Fruit fly (Drosophila melanogaster) whole organism, wandering third instar larva: ENCODE data around the gene dgt2.

Experiments
- Abd-B ChIP-seq: fragments of >200 bp; optimal IDR thresholded peaks from 2 replicates; lab custom pipeline; 2017; ENCODE audit warnings: missing biosample characterization, missing genetic modification characterization
- CG32264 ChIP-seq: fragments of 200-800 bp; sonication (Bioruptor generic); optimal IDR thresholded peaks from 2 replicates; lab custom pipeline; 2016; ENCODE audit warnings: missing biosample characterization, missing genetic modification characterization
- CG9705 ChIP-seq: fragments of 200-800 bp; sonication (Bioruptor generic); optimal IDR thresholded peaks from 2 replicates; lab custom pipeline; 2018; ENCODE audit warnings: missing biosample characterization, mild to moderate bottlenecking, missing genetic modification characterization
- CrebA ChIP-seq: fragments of 200-800 bp; sonication (Bioruptor generic); optimal IDR thresholded peaks from 2 replicates; lab custom pipeline; 2016; ENCODE audit warnings: missing biosample characterization, mild to moderate bottlenecking, missing genetic modification characterization, borderline replicate concordance
- Dfd ChIP-seq: fragments of >200 bp; optimal IDR thresholded peaks from 2 replicates; lab custom pipeline; 2017; ENCODE audit warnings: missing biosample characterization, missing genetic modification characterization
- Dif ChIP-seq: fragments of 200-275, 200-300 bp; sonication (Bioruptor generic); optimal IDR thresholded peaks from 2 replicates; lab custom pipeline; 2018; ENCODE audit warnings: missing biosample characterization, missing genetic modification characterization; ENCODE audit not compliant: partially characterized antibody
- GATAd ChIP-seq: sonication (Bioruptor generic); optimal IDR thresholded peaks from 2 replicates; lab custom pipeline; 2016; ENCODE audit warnings: missing biosample characterization, missing genetic modification characterization
- HLH106 ChIP-seq: fragments of 200-800 bp; optimal IDR thresholded peaks from 3 replicates; lab custom pipeline; 2019; ENCODE audit warnings: missing biosample characterization, mild to moderate bottlenecking, missing genetic modification characterization, moderate library complexity
- Hnf4 ChIP-seq: fragments of 200-800 bp; sonication (Bioruptor generic); optimal IDR thresholded peaks from 2 replicates; lab custom pipeline; 2016; ENCODE audit warnings: missing biosample characterization, mild to moderate bottlenecking, missing genetic modification characterization
- Hr78 ChIP-seq: fragments of >200 bp; optimal IDR thresholded peaks from 2 replicates; lab custom pipeline; 2017; ENCODE audit warnings: missing biosample characterization, missing genetic modification characterization
- Hr83 ChIP-seq: fragments of 200-300 bp; sonication (Bioruptor generic); optimal IDR thresholded peaks from 2 replicates; lab custom pipeline; 2016; ENCODE audit warnings: missing biosample characterization, mild to moderate bottlenecking, missing genetic modification characterization, moderate library complexity; ENCODE audit not compliant: poor library complexity, severe bottlenecking
- Jra ChIP-seq: sonication (Bioruptor generic); optimal IDR thresholded peaks from 2 replicates; lab custom pipeline; 2016; ENCODE audit warnings: missing biosample characterization, missing genetic modification characterization
- Mio ChIP-seq: sonication (Bioruptor generic); optimal IDR thresholded peaks from 2 replicates; lab custom pipeline; 2016; ENCODE audit warnings: missing biosample characterization, missing genetic modification characterization
- Myc ChIP-seq: fragments of >200 bp; optimal IDR thresholded peaks from 2 replicates; lab custom pipeline; 2017
- N ChIP-seq: fragments of >200 bp; optimal IDR thresholded peaks from 2 replicates; lab custom pipeline; 2018; ENCODE audit warnings: missing biosample characterization, missing external identifiers, missing genetic modification characterization
- OdsH ChIP-seq: fragments of 200-800 bp; sonication (Bioruptor generic); optimal IDR thresholded peaks from 2 replicates; lab custom pipeline; 2016; ENCODE audit warnings: missing biosample characterization, mild to moderate bottlenecking, missing genetic modification characterization
- Rel ChIP-seq, 2 experiments: fragments of 200-800 bp; sonication (Bioruptor generic) in 1 of 2; optimal IDR thresholded peaks; 2 replicates in 1 of 2; 3 replicates in 1 of 2; lab custom pipeline; 2016 to 2019; ENCODE audit warnings: mild to moderate bottlenecking in 2 of 2, missing biosample characterization in 2 of 2, missing genetic modification characterization in 2 of 2, moderate library complexity in 1 of 2
- Sp1 ChIP-seq: fragments of 200-800 bp; sonication (Bioruptor generic); optimal IDR thresholded peaks from 3 replicates; lab custom pipeline; 2019; ENCODE audit warnings: missing biosample characterization, mild to moderate bottlenecking, missing genetic modification characterization, moderate library complexity
- Vsx2 ChIP-seq: fragments of 200-300, 225-300 bp; sonication (Bioruptor generic); optimal IDR thresholded peaks from 2 replicates; lab custom pipeline; 2018; ENCODE audit warnings: missing biosample characterization, missing genetic modification characterization; ENCODE audit not compliant: partially characterized antibody
- br ChIP-seq: fragments of 200-800 bp; sonication (Bioruptor generic); optimal IDR thresholded peaks from 2 replicates; lab custom pipeline; 2016; ENCODE audit warnings: missing biosample characterization, missing genetic modification characterization
- brk ChIP-seq: fragments of 200-800 bp; sonication (Bioruptor generic); optimal IDR thresholded peaks from 2 replicates; lab custom pipeline; 2016; ENCODE audit warnings: missing biosample characterization, mild to moderate bottlenecking, missing genetic modification characterization
- dl ChIP-seq, 2 experiments: fragments of 175-275, 200-275 bp in 1 of 2; fragments of 200-275 bp in 1 of 2; sonication (Bioruptor generic); optimal IDR thresholded peaks; lab custom pipeline; 2018; ENCODE audit warnings: mild to moderate bottlenecking in 2 of 2, missing biosample characterization in 2 of 2, missing genetic modification characterization in 2 of 2, moderate library complexity in 2 of 2; ENCODE audit not compliant: partially characterized antibody in 2 of 2, insufficient read depth in 1 of 2
- dmrt93B ChIP-seq: fragments of 200-800 bp; sonication (Bioruptor generic); optimal IDR thresholded peaks from 2 replicates; lab custom pipeline; 2018; ENCODE audit warnings: missing biosample characterization, mild to moderate bottlenecking, missing genetic modification characterization
- dsf ChIP-seq: sonication (Bioruptor generic); optimal IDR thresholded peaks from 2 replicates; lab custom pipeline; 2016; ENCODE audit warnings: missing biosample characterization, missing genetic modification characterization, borderline replicate concordance
- ey ChIP-seq: fragments of 200-800 bp; sonication (Bioruptor generic); optimal IDR thresholded peaks from 2 replicates; lab custom pipeline; 2016; ENCODE audit warnings: missing biosample characterization, missing genetic modification characterization
- foxo ChIP-seq, 2 experiments: fragments of 200-800 bp; sonication (Bioruptor generic); optimal IDR thresholded peaks; 2 replicates in 1 of 2; 3 replicates in 1 of 2; lab custom pipeline; 2016 to 2017; ENCODE audit warnings: missing biosample characterization in 2 of 2, missing genetic modification characterization in 2 of 2
- fru ChIP-seq: fragments of 200-800 bp; sonication (Bioruptor generic); optimal IDR thresholded peaks from 3 replicates; lab custom pipeline; 2016; ENCODE audit warnings: missing biosample characterization, mild to moderate bottlenecking, missing genetic modification characterization
- h ChIP-seq: fragments of 200-800 bp; sonication (Bioruptor generic); optimal IDR thresholded peaks from 3 replicates; lab custom pipeline; 2016; ENCODE audit warnings: missing biosample characterization, mild to moderate bottlenecking, missing genetic modification characterization
- jim ChIP-seq: fragments of 175-275, 200-325 bp; sonication (Bioruptor generic); optimal IDR thresholded peaks from 2 replicates; lab custom pipeline; 2016; ENCODE audit warnings: missing biosample characterization, mild to moderate bottlenecking, missing genetic modification characterization
- lola ChIP-seq: fragments of >200 bp; optimal IDR thresholded peaks from 2 replicates; lab custom pipeline; 2017; ENCODE audit warnings: missing biosample characterization, missing genetic modification characterization
- pan ChIP-seq: fragments of >200 bp; optimal IDR thresholded peaks from 2 replicates; lab custom pipeline; 2017
- psq ChIP-seq: fragments of 200-800 bp; sonication (Bioruptor generic); optimal IDR thresholded peaks from 3 replicates; lab custom pipeline; 2017; ENCODE audit warnings: missing biosample characterization, mild to moderate bottlenecking, missing genetic modification characterization, moderate library complexity
- rgr ChIP-seq: fragments of 200-800 bp; sonication (Bioruptor generic); optimal IDR thresholded peaks from 3 replicates; lab custom pipeline; 2016; ENCODE audit warnings: missing biosample characterization, mild to moderate bottlenecking, missing genetic modification characterization
- sage ChIP-seq: fragments of 200-800 bp; sonication (Bioruptor generic); optimal IDR thresholded peaks from 2 replicates; lab custom pipeline; 2016; ENCODE audit warnings: missing biosample characterization, mild to moderate bottlenecking, missing genetic modification characterization
- sv ChIP-seq: fragments of 200-800 bp; sonication (Bioruptor generic); optimal IDR thresholded peaks from 3 replicates; lab custom pipeline; 2016; ENCODE audit warnings: missing biosample characterization, missing genetic modification characterization
- tai ChIP-seq: sonication (Bioruptor generic); optimal IDR thresholded peaks from 2 replicates; lab custom pipeline; 2016; ENCODE audit warnings: missing biosample characterization, missing genetic modification characterization
- usp ChIP-seq: fragments of >200 bp; optimal IDR thresholded peaks from 2 replicates; lab custom pipeline; 2017; ENCODE audit warnings: missing biosample characterization, missing genetic modification characterization
- woc ChIP-seq: sonication (Bioruptor generic); optimal IDR thresholded peaks from 2 replicates; lab custom pipeline; 2016; ENCODE audit warnings: missing biosample characterization, mild to moderate bottlenecking, missing genetic modification characterization

Gene dgt2

DNA sequence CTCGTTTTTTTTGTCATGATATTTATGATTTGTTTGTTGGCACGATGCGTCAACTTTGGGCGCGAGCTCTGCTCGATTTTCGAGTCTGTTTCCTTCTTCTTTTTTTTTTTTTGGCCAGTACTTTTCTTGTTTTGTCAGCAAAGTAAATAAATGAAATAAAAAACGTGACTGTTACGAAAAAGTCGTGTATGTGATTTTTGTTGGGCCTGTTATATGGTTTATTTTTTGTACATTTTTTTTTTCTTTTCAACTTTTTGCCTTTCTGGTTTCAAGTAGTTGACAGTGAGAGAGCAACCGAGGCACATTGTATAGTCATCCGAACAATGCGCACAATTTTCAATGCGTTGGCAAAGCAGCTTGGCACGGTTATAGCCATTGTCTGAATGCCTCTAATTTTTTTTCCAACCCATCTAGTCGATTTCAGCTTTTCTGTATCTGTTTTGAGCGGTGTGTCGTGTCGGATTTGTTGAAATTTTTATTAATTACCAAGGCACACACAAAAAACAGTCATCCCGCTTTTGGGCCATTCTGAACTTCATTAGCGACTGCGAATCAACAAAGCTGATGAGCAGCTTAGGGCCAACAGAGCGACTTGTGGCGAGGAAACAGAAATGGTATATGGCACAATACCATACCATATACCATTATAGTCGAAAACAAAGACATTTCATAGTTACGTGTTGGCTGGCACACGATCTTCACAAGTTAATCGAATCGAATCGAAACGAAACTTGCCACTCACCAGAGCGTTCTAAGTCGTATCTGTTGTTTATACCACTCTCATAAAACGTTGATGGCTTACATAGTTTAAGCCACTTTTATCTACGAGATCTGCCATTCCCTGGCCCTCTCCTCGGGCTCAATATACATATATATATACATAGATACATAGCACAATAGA lies 26.1 kb upstream of the dgt2 start:
- no peak for TF ChIP-seq Rel (GFP tag; optimal IDR thresholded peaks at IDR 0.05; lab: Kevin White, UChicago)
- no peak for TF ChIP-seq Rel (tag; optimal IDR thresholded peaks at IDR 0.05; lab: Kevin White, UChicago)
- no peak for TF ChIP-seq foxo (GFP tag; optimal IDR thresholded peaks at IDR 0.05; lab: Kevin White, UChicago)
- TF ChIP-seq Hr83 = no peak
- TF ChIP-seq fru (GFP tag; lab: Kevin White, UChicago) = no peak
- TF ChIP-seq Vsx2 (GFP tag; lab: Kevin White, UChicago) = no peak
- TF ChIP-seq dmrt93B (GFP tag; lab: Kevin White, UChicago) = no peak
- TF ChIP-seq Abd-B (GFP tag; lab: Kevin White, UChicago) = no peak
- TF ChIP-seq CG32264 = no peak
- TF ChIP-seq HLH106 (tag; lab: Kevin White, UChicago) = no peak
- TF ChIP-seq jim (GFP tag; lab: Kevin White, UChicago) = no peak
- TF ChIP-seq Dfd = no peak
- no peak for TF ChIP-seq Myc (lab: Kevin White, UChicago)
- no peak for TF ChIP-seq dsf (GFP tag; lab: Kevin White, UChicago)
- TF ChIP-seq usp (GFP tag; lab: Kevin White, UChicago) = no peak
- no peak for TF ChIP-seq rgr (GFP tag; lab: Kevin White, UChicago)
- TF ChIP-seq Dif (GFP tag; lab: Kevin White, UChicago) = no peak
- no peak for TF ChIP-seq Jra (GFP tag; lab: Kevin White, UChicago)
- no peak for TF ChIP-seq Mio (GFP tag; lab: Kevin White, UChicago)

DNA sequence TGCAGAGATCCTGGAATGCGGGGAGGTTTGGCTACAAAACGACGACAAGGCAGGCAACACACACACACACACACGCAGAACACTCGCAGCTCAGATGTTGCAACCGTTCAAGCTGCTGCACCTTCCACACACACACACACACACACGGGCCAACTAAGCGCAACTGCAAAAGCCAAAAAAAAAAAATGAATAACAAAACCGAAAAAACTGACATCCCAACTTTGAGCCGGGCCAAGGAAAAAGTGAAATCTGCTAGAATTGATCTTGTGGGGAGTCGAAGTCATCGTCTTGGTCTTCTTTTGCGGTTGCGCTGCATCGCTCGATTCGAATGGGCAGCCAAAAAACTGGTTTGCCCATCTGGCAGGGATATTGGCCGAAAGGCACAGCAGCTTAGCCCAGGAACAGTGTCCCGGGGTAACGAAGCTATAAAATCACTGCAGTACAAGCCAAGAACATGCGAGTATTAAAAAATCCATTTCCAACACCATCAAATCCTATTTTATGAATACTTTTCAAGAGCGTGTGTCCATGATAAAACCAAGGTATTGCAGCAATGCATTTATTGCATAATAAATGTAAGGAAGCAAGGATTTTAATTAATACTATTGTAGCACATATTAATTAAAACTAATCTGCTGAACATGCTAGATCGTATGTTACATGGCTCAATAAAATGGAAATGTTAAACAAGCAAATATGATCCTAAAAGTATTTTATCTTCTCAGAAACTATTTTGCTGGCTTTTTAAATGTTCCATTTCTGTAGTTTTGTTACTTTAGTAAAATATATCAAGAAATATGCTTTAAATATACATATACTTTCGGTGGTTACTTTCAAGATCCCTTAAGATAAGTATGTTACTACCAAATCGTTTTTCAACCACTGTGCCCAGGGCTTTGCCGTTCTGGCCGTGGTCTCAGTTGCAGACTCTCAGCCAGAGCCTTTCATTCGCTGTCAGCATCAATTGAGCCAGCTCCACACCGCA lies 23.8 kb upstream of the dgt2 start:
- TF ChIP-seq sv (GFP tag; lab: Kevin White, UChicago) = no peak
- TF ChIP-seq Hr78 = no peak
- no peak for TF ChIP-seq Dfd
- TF ChIP-seq Myc (lab: Kevin White, UChicago) = no peak
- no peak for TF ChIP-seq Mio (GFP tag; lab: Kevin White, UChicago)
- no peak for TF ChIP-seq br (GFP tag; lab: Kevin White, UChicago)
- TF ChIP-seq sage = no peak
- TF ChIP-seq usp (GFP tag; lab: Kevin White, UChicago) = no peak
- no peak for TF ChIP-seq h (GFP tag; lab: Kevin White, UChicago)
- TF ChIP-seq GATAd (GFP tag; lab: Kevin White, UChicago) = no peak
- no peak for TF ChIP-seq Hnf4 (GFP tag; lab: Kevin White, UChicago)
- TF ChIP-seq Jra (GFP tag; lab: Kevin White, UChicago) = no peak
- TF ChIP-seq dl (GFP tag; optimal IDR thresholded peaks at IDR 0.05; lab: Kevin White, UChicago; ENCODE audit: insufficient read depth in 1 of 2, partially characterized antibody in 2 of 2) = no peak
- TF ChIP-seq foxo (GFP tag; optimal IDR thresholded peaks at IDR 0.05; lab: Kevin White, UChicago) = peak in 1 of 2 experiments; percentile 41
- no peak for TF ChIP-seq Hr83
- TF ChIP-seq Rel (GFP tag; optimal IDR thresholded peaks at IDR 0.05; lab: Kevin White, UChicago) = peak; percentile 61
- no peak for TF ChIP-seq Rel (tag; optimal IDR thresholded peaks at IDR 0.05; lab: Kevin White, UChicago)
- peak; percentile 48 for TF ChIP-seq psq
- TF ChIP-seq Vsx2 (GFP tag; lab: Kevin White, UChicago) = peak; percentile 2
- peak; percentile 48 for TF ChIP-seq woc (GFP tag; lab: Kevin White, UChicago)
- no peak for TF ChIP-seq CG32264
- TF ChIP-seq Abd-B (GFP tag; lab: Kevin White, UChicago) = no peak
- TF ChIP-seq Dif (GFP tag; lab: Kevin White, UChicago) = no peak
- TF ChIP-seq fru (GFP tag; lab: Kevin White, UChicago) = peak; percentile 39
- TF ChIP-seq Sp1 = peak; percentile 26
- TF ChIP-seq tai (GFP tag; lab: Kevin White, UChicago) = no peak
- peak; percentile 41 for TF ChIP-seq HLH106 (tag; lab: Kevin White, UChicago)
- TF ChIP-seq dmrt93B (GFP tag; lab: Kevin White, UChicago) = peak; percentile 12
- TF ChIP-seq N (GFP tag; lab: Kevin White, UChicago) = no peak
- no peak for TF ChIP-seq dsf (GFP tag; lab: Kevin White, UChicago)
- TF ChIP-seq jim (GFP tag; lab: Kevin White, UChicago) = no peak
- TF ChIP-seq CG9705 = no peak
- TF ChIP-seq brk = no peak
- TF ChIP-seq rgr (GFP tag; lab: Kevin White, UChicago) = no peak
- TF ChIP-seq OdsH = no peak
- TF ChIP-seq CrebA (GFP tag; lab: Kevin White, UChicago) = peak; percentile 89
- TF ChIP-seq ey (GFP tag; lab: Kevin White, UChicago) = no peak
- TF ChIP-seq pan = no peak
- no peak for TF ChIP-seq lola (GFP tag; lab: Kevin White, UChicago)
